Worm (Caenorhabditis elegans): ENCODE data around the gene Y39B6A.41.
A peak's percentile ranks its signal among the peaks of the same experiment; 100 is the strongest.

Gene Y39B6A.41

ce11 chrV:18986103-18986502 lies 8.3 kb upstream of the Y39B6A.41 start:
- TF ChIP-seq hlh-30 (tag; optimal IDR thresholded peaks at IDR 0.05; ENCODE audit: insufficient read depth) (no peak), ceh-48 (tag; optimal IDR thresholded peaks at IDR 0.05) (peak; percentile 28), T23F11.4 (GFP tag; optimal IDR thresholded peaks at IDR 0.05) (no peak), ceh-9 (tag; optimal IDR thresholded peaks at IDR 0.05) (no peak), C38D4.7 (GFP tag; optimal IDR thresholded peaks at IDR 0.05) (no peak)

DNA sequence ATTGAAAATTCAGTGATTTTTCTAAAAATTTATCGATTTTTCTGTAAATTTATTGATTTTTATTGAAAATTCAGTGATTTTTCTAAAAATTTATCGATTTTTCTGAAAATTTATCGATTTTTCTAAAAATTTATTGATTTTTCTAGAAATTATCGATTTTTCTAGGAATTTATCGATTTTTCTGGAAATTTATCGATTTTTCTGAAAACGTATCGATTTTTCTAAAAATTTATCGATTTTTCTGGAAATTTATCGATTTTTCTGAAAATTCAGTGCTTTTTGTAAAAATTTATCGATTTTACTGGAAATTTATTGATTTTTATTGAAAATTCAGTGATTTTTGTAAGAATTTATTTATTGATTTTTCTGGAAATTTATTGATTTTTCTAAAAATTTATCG lies 6.9 kb upstream of the Y39B6A.41 start:
- TF ChIP-seq ceh-48 (tag; optimal IDR thresholded peaks at IDR 0.05) = peak; percentile 68

- TF ChIP-seq ceh-9 (tag; optimal IDR thresholded peaks at IDR 0.05) = no peak
- TF ChIP-seq ceh-22 (tag; optimal IDR thresholded peaks at IDR 0.05) = no peak
- TF ChIP-seq eyg-1 (tag; optimal IDR thresholded peaks at IDR 0.05) = no peak
Measured at ce11 chrV:18981736-18982135, 4.0 kb upstream of the Y39B6A.41 start.

- TF ChIP-seq zip-5 (tag; optimal IDR thresholded peaks at IDR 0.05) = peak; percentile 82
- no peak for TF ChIP-seq sox-4 (tag; optimal IDR thresholded peaks at IDR 0.05)
- TF ChIP-seq lim-6 (tag; optimal IDR thresholded peaks at IDR 0.05) = peak; percentile 73
- no peak for TF ChIP-seq odd-2 (tag; optimal IDR thresholded peaks at IDR 0.05)
- peak; percentile 67 for TF ChIP-seq fax-1 (tag; optimal IDR thresholded peaks at IDR 0.05)
- peak; percentile 33 for TF ChIP-seq unc-42 (tag; optimal IDR thresholded peaks at IDR 0.05)
- TF ChIP-seq elt-4 (tag; optimal IDR thresholded peaks at IDR 0.05) = no peak
- TF ChIP-seq ceh-2 (tag; optimal IDR thresholded peaks at IDR 0.05) = peak; percentile 94
- TF ChIP-seq ceh-45 (GFP tag; IDR thresholded peaks at IDR 0.05) = no peak
- no peak for TF ChIP-seq nhr-232 (tag; optimal IDR thresholded peaks at IDR 0.05)
- TF ChIP-seq pat-9 (tag; optimal IDR thresholded peaks at IDR 0.05) = no peak
- no peak for TF ChIP-seq unc-3 (GFP tag; conservative IDR thresholded peaks at IDR 0.05)
- TF ChIP-seq unc-3 (tag; optimal IDR thresholded peaks at IDR 0.05) = no peak
- peak; percentile 18 for TF ChIP-seq nfya-1 (tag; optimal IDR thresholded peaks at IDR 0.05)
- TF ChIP-seq C38D4.7 (GFP tag; optimal IDR thresholded peaks at IDR 0.05) = no peak
- no peak for TF ChIP-seq ceh-22 (tag; optimal IDR thresholded peaks at IDR 0.05)
- no peak for TF ChIP-seq syd-9 (tag; optimal IDR thresholded peaks at IDR 0.05)
- peak; percentile 53 for TF ChIP-seq ztf-16 (tag; optimal IDR thresholded peaks at IDR 0.05)
- TF ChIP-seq ahr-1 (tag; optimal IDR thresholded peaks at IDR 0.05) = no peak
- no peak for TF ChIP-seq Y22D7AL.16 (tag; optimal IDR thresholded peaks at IDR 0.05)
- peak; percentile 83 for TF ChIP-seq mec-3 (tag; optimal IDR thresholded peaks at IDR 0.05; ENCODE audit: borderline replicate concordance)
- TF ChIP-seq pha-2 (tag; optimal IDR thresholded peaks at IDR 0.05) = peak; percentile 65
- no peak for TF ChIP-seq lin-11 (tag; optimal IDR thresholded peaks at IDR 0.05)
- TF ChIP-seq eyg-1 (tag; optimal IDR thresholded peaks at IDR 0.05) = peak; percentile 2
- TF ChIP-seq che-1 (tag; optimal IDR thresholded peaks at IDR 0.05) = no peak
- no peak for TF ChIP-seq ttx-3 (tag; optimal IDR thresholded peaks at IDR 0.05)
- TF ChIP-seq unc-55 (GFP tag; optimal IDR thresholded peaks at IDR 0.05) = no peak
- TF ChIP-seq nhr-11 (tag; optimal IDR thresholded peaks at IDR 0.05) = no peak
- no peak for TF ChIP-seq ceh-18 (tag; optimal IDR thresholded peaks at IDR 0.05)
- no peak for TF ChIP-seq madf-2 (tag; optimal IDR thresholded peaks at IDR 0.05)
- no peak for TF ChIP-seq dve-1 (tag; optimal IDR thresholded peaks at IDR 0.05)
- TF ChIP-seq hlh-30 (tag; optimal IDR thresholded peaks at IDR 0.05; ENCODE audit: insufficient read depth) = no peak
- no peak for TF ChIP-seq ceh-6 (GFP tag; optimal IDR thresholded peaks at IDR 0.05)
- peak; percentile 38 for TF ChIP-seq ceh-34 (tag; optimal IDR thresholded peaks at IDR 0.05)
- TF ChIP-seq pha-4 (tag; optimal IDR thresholded peaks at IDR 0.05) = no peak
- TF ChIP-seq sox-2 (GFP tag; IDR thresholded peaks at IDR 0.05) = no peak
- TF ChIP-seq sdc-2 (tag; optimal IDR thresholded peaks at IDR 0.05) = peak; percentile 19
- TF ChIP-seq ceh-14 (tag; optimal IDR thresholded peaks at IDR 0.05) = peak; percentile 62
- TF ChIP-seq gmeb-2 (tag; optimal IDR thresholded peaks at IDR 0.05) = no peak
- TF ChIP-seq rnt-1 (tag; optimal IDR thresholded peaks at IDR 0.05) = peak; percentile 87
- no peak for TF ChIP-seq ceh-24 (tag; optimal IDR thresholded peaks at IDR 0.05)
- TF ChIP-seq hlh-8 (tag; optimal IDR thresholded peaks at IDR 0.05) = peak; percentile 66
- peak; percentile 56 for TF ChIP-seq elt-2 (tag; optimal IDR thresholded peaks at IDR 0.05)
Measured at ce11 chrV:18980980-18981529, 3.3 kb upstream of the Y39B6A.41 start, which contains the start of the genes mrps-35 and sws-1. Gene mrps-35 (plus strand): TSS chrV:18981306. Gene sws-1 (minus strand): TSS chrV:18981479.
